Worm (Caenorhabditis elegans) whole organism, L2 larva: ENCODE measurements around the gene fbxa-81.
"Not testable (repeated sequence)": the region's sequence is repeated elsewhere in the genome, so short reads cannot be mapped to it uniquely, and the experiment has no call there.

Source experiments
- F13H6.1 ChIP-seq: sonication (generic microtip); optimal IDR thresholded peaks from 2 replicates; lab custom pipeline; 2016; ENCODE audit warnings: missing genetic modification characterization, missing compliant biosample characterization
- alr-1 ChIP-seq: fragments of 150-350 bp; optimal IDR thresholded peaks from 2 replicates; lab custom pipeline; 2014; ENCODE audit warnings: missing biosample characterization, missing genetic modification characterization
- ama-1 ChIP-seq: fragments of 150-350 bp; optimal IDR thresholded peaks from 2 replicates; lab custom pipeline; 2018; ENCODE audit warnings: inconsistent platforms
- blmp-1 ChIP-seq: sonication (generic microtip); optimal IDR thresholded peaks from 2 replicates; lab custom pipeline; 2017; ENCODE audit warnings: missing genetic modification characterization, mild to moderate bottlenecking, missing compliant biosample characterization, antibody characterized with exemption, moderate library complexity; ENCODE audit not compliant: insufficient read depth
- ceh-16 ChIP-seq: fragments of 150-350 bp; optimal IDR thresholded peaks from 2 replicates; lab custom pipeline; 2014; ENCODE audit warnings: missing biosample characterization, missing genetic modification characterization
- ceh-82 ChIP-seq: fragments of 150-350 bp; optimal IDR thresholded peaks from 2 replicates; lab custom pipeline; 2014; ENCODE audit warnings: missing biosample characterization, missing genetic modification characterization
- crh-2 ChIP-seq: sonication (generic microtip); optimal IDR thresholded peaks from 2 replicates; lab custom pipeline; 2017; ENCODE audit warnings: missing biosample characterization, missing genetic modification characterization
- elt-1 ChIP-seq: fragments of 150-350 bp; optimal IDR thresholded peaks from 2 replicates; lab custom pipeline; 2014; ENCODE audit warnings: missing biosample characterization, missing genetic modification characterization
- fos-1 ChIP-seq: fragments of 150-350 bp; optimal IDR thresholded peaks from 2 replicates; lab custom pipeline; 2014; ENCODE audit warnings: missing biosample characterization, missing genetic modification characterization
- mab-5 ChIP-seq: fragments of 150-350 bp; optimal IDR thresholded peaks from 2 replicates; lab custom pipeline; 2014; ENCODE audit warnings: missing biosample characterization, missing genetic modification characterization
- mbf-1 ChIP-seq: sonication (generic microtip); optimal IDR thresholded peaks from 2 replicates; lab custom pipeline; 2017; ENCODE audit warnings: missing biosample characterization, missing genetic modification characterization
- mdl-1 ChIP-seq, 2 experiments: fragments of 150-350 bp in 1 of 2; sonication (generic microtip) in 1 of 2; optimal IDR thresholded peaks; 2 replicates each; lab custom pipeline; 2017; ENCODE audit warnings: missing biosample characterization in 2 of 2, missing genetic modification characterization in 2 of 2
- nhr-12 ChIP-seq: fragments of 150-350 bp; optimal IDR thresholded peaks from 2 replicates; lab custom pipeline; 2014; ENCODE audit warnings: missing biosample characterization, missing genetic modification characterization
- nhr-129 ChIP-seq: fragments of 150-350 bp; optimal IDR thresholded peaks from 2 replicates; lab custom pipeline; 2014; ENCODE audit warnings: missing biosample characterization, missing genetic modification characterization
- nhr-21 ChIP-seq: fragments of 150-350 bp; optimal IDR thresholded peaks from 2 replicates; lab custom pipeline; 2014; ENCODE audit warnings: missing biosample characterization, missing genetic modification characterization
- nhr-23 ChIP-seq: fragments of 150-350 bp; optimal IDR thresholded peaks from 2 replicates; lab custom pipeline; 2014; ENCODE audit warnings: missing biosample characterization, missing genetic modification reagents, missing genetic modification characterization
- nhr-237 ChIP-seq: fragments of 150-350 bp; optimal IDR thresholded peaks from 2 replicates; lab custom pipeline; 2014; ENCODE audit warnings: missing biosample characterization, missing genetic modification characterization
- nhr-25 ChIP-seq: fragments of 150-350 bp; sonication (generic microtip); optimal IDR thresholded peaks from 3 replicates; lab custom pipeline; 2014; ENCODE audit warnings: missing biosample characterization, missing genetic modification characterization
- nhr-6 ChIP-seq: fragments of 150-350 bp; optimal IDR thresholded peaks from 2 replicates; lab custom pipeline; 2014; ENCODE audit warnings: missing biosample characterization, missing genetic modification characterization
- peb-1 ChIP-seq: fragments of 150-350 bp; optimal IDR thresholded peaks from 2 replicates; lab custom pipeline; 2014; ENCODE audit warnings: missing biosample characterization, missing genetic modification characterization
- sem-4 ChIP-seq: fragments of 150-350 bp; optimal IDR thresholded peaks from 2 replicates; lab custom pipeline; 2014; ENCODE audit warnings: missing biosample characterization, missing genetic modification reagents, missing genetic modification characterization
- skn-1 ChIP-seq: sonication (generic microtip); optimal IDR thresholded peaks from 2 replicates; lab custom pipeline; 2017; ENCODE audit warnings: missing biosample characterization, missing genetic modification characterization
- sma-3 ChIP-seq: sonication (generic microtip); optimal IDR thresholded peaks from 2 replicates; lab custom pipeline; 2016; ENCODE audit warnings: missing genetic modification reagents, missing genetic modification characterization, missing compliant biosample characterization
- sma-9 ChIP-seq, 2 experiments: fragments of 150-350 bp in 1 of 2; sonication (generic microtip) in 1 of 2; optimal IDR thresholded peaks; 2 replicates each; lab custom pipeline; 2014 to 2016; ENCODE audit warnings: missing genetic modification characterization in 2 of 2, mild to moderate bottlenecking in 1 of 2, missing biosample characterization in 1 of 2, missing compliant biosample characterization in 1 of 2, missing genetic modification reagents in 1 of 2, moderate library complexity in 1 of 2
- snpc-4 ChIP-seq: fragments of 150-350 bp; optimal IDR thresholded peaks from 2 replicates; lab custom pipeline; 2014; ENCODE audit warnings: missing biosample characterization, missing genetic modification characterization
- unc-39 ChIP-seq: fragments of 150-350 bp; optimal IDR thresholded peaks from 2 replicates; lab custom pipeline; 2014; ENCODE audit warnings: missing biosample characterization, missing genetic modification characterization
- unc-55 ChIP-seq: fragments of 150-350 bp; sonication (generic microtip); optimal IDR thresholded peaks from 3 replicates; lab custom pipeline; 2014; ENCODE audit warnings: missing biosample characterization, missing genetic modification reagents, missing genetic modification characterization
- zag-1 ChIP-seq: fragments of 150-350 bp; optimal IDR thresholded peaks from 2 replicates; lab custom pipeline; 2014; ENCODE audit warnings: missing biosample characterization, missing genetic modification characterization
- ztf-1 ChIP-seq: fragments of 200-800 bp; sonication (Bioruptor generic); conservative IDR thresholded peaks from 2 replicates; pipeline ENCODE4 v1.3.6; 2022; ENCODE audit warnings: missing genetic modification characterization, missing compliant biosample characterization
- ztf-11 ChIP-seq: sonication (generic microtip); optimal IDR thresholded peaks from 2 replicates; lab custom pipeline; 2017; ENCODE audit warnings: missing biosample characterization, missing genetic modification characterization
- ztf-4 ChIP-seq: fragments of 150-350 bp; optimal IDR thresholded peaks from 2 replicates; lab custom pipeline; 2014; ENCODE audit warnings: missing biosample characterization, missing genetic modification characterization

Gene fbxa-81

ce11 chrX:14525081-14525324 lies 16.9 kb downstream of the fbxa-81 start, which contains the start of gene nspc-17:
Gene nspc-17 (minus strand): TSS chrX:14525181.
- TF ChIP-seq blmp-1 (tag; lab: Kevin White, UChicago); nhr-129; snpc-4 (tag; lab: Kevin White, UChicago): not testable (repeated sequence)

- TF ChIP-seq elt-1 (tag; lab: Kevin White, UChicago), result no peak
- TF ChIP-seq mdl-1 (tag; optimal IDR thresholded peaks at IDR 0.05; lab: Kevin White, UChicago), result no peak
- TF ChIP-seq nhr-12 (tag; lab: Kevin White, UChicago), result no peak
- no peak for TF ChIP-seq sma-9 (GFP tag; optimal IDR thresholded peaks at IDR 0.05; lab: Kevin White, UChicago)
- TF ChIP-seq sma-9 (tag; optimal IDR thresholded peaks at IDR 0.05; lab: Kevin White, UChicago), result no peak
- no peak for TF ChIP-seq F13H6.1
- TF ChIP-seq nhr-237 (tag; lab: Kevin White, UChicago), result no peak
- TF ChIP-seq snpc-4 (tag; lab: Kevin White, UChicago), result no peak
- no peak for TF ChIP-seq crh-2 (tag; lab: Kevin White, UChicago)
- TF ChIP-seq, all 48 proteins: peak for 0
These were observed 18.6 kb downstream of the fbxa-81 start, which contains the start of gene nspc-16 for ce11 chrX:14523275-14523674. Gene nspc-16 (plus strand): TSS chrX:14523575.

DNA sequence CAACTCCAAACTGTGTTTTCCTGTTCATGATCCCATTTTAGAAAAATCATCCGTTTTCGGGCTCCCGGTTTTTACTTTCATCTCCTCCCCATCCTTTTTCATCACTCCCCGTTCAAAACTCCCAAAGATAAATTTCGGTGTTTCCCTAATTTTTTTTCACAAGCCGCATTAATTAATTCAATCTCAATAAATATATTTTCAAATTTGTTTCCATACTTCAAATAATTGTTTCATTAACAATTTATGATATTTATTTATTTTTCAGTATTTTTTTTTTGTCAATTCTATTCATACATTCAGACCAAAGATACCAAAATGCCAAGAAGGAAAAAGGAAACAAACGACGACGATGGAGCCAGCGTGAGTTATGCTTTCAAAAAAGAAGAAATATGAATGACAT lies 21.4 kb downstream of the fbxa-81 start, which contains the start of gene D1025.1:
Gene D1025.1, plus strand, starts transcription at position 301 of the 400 bp plus-strand sequence.
- TF ChIP-seq mbf-1 (tag; lab: Kevin White, UChicago) (no peak), ztf-1 (GFP tag; lab: Robert Waterston, UW) (no peak), ztf-4 (tag; lab: Kevin White, UChicago) (no peak), nhr-237 (tag; lab: Kevin White, UChicago) (no peak), sem-4 (tag; lab: Kevin White, UChicago) (no peak), nhr-25 (tag; lab: Kevin White, UChicago) (no peak), mdl-1 (tag; optimal IDR thresholded peaks at IDR 0.05; lab: Kevin White, UChicago) (no peak), mab-5 (tag; lab: Kevin White, UChicago) (no peak), nhr-129 (no peak), unc-55 (GFP tag; lab: Kevin White, UChicago) (no peak), sma-9 (GFP tag; optimal IDR thresholded peaks at IDR 0.05; lab: Kevin White, UChicago) (no peak), sma-9 (tag; optimal IDR thresholded peaks at IDR 0.05; lab: Kevin White, UChicago) (no peak), ceh-16 (tag; lab: Kevin White, UChicago) (no peak), crh-2 (tag; lab: Kevin White, UChicago) (no peak)
- TF ChIP-seq, all 48 proteins: peak for 0

DNA sequence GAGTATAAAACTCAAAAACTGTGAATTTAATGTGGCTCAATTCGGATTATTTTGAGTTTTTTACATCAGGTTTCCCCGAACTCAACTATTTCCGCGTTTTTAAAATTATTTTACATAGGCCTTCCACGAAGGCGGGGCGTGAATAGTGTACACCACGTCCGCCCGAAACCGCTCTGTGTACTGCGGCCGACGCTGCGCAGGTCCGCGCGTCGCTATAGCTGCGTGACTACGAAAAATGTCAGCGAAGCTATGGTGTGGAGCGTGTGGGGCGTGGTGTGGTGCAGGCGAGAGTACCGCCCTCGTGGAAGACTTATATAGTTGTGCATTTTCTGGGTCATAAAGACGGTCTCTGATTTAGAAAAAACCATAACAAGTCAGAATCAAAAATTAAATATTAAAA lies 24.1 kb downstream of the fbxa-81 start:
- TF ChIP-seq ztf-1 (GFP tag; lab: Robert Waterston, UW), result no peak
- no peak for TF ChIP-seq nhr-6
- no peak for TF ChIP-seq unc-39 (tag; lab: Kevin White, UChicago)
- no peak for TF ChIP-seq nhr-25 (tag; lab: Kevin White, UChicago)
- peak; percentile 45 for TF ChIP-seq snpc-4 (tag; lab: Kevin White, UChicago)
- no peak for TF ChIP-seq nhr-23

DNA sequence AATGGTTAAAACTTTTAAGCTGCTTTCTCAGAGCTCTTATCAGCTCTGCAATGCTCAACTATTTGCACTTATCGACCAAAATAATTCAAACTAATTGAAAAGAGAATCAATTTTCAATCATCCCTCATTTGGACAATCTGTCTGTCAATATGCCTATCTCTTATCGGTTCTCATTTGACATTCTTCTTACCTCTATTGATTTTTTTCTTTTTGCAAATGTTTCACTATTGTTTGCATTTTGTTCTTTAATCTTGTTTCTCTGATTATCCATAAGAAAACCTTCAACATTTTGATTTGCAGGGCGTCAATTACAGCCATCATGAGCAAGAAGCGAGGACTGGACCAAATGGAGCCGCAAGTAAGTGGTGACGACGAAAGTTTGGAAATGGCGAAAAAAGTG lies 25.3 kb downstream of the fbxa-81 start, which contains the start of gene D1025.10:
Gene D1025.10, plus strand, starts transcription at position 301 of the 400 bp plus-strand sequence.
- no peak for TF ChIP-seq ztf-1 (GFP tag; lab: Robert Waterston, UW)
- TF ChIP-seq nhr-6, result no peak
- no peak for TF ChIP-seq ceh-82 (tag; lab: Kevin White, UChicago)
- TF ChIP-seq alr-1 (tag; lab: Kevin White, UChicago), result no peak
- no peak for TF ChIP-seq nhr-12 (tag; lab: Kevin White, UChicago)
- TF ChIP-seq ama-1, result no peak
- no peak for TF ChIP-seq ztf-4 (tag; lab: Kevin White, UChicago)
- no peak for TF ChIP-seq peb-1
- TF ChIP-seq zag-1 (tag; lab: Kevin White, UChicago), result no peak
- TF ChIP-seq nhr-237 (tag; lab: Kevin White, UChicago), result no peak
- no peak for TF ChIP-seq nhr-25 (tag; lab: Kevin White, UChicago)
- no peak for TF ChIP-seq mbf-1 (tag; lab: Kevin White, UChicago)
- no peak for TF ChIP-seq sma-3 (GFP tag; lab: Kevin White, UChicago)
- TF ChIP-seq skn-1 (tag; lab: Kevin White, UChicago), result no peak
- no peak for TF ChIP-seq nhr-21 (tag; lab: Kevin White, UChicago)
- no peak for TF ChIP-seq mdl-1 (tag; optimal IDR thresholded peaks at IDR 0.05; lab: Kevin White, UChicago)
- no peak for TF ChIP-seq nhr-23
- TF ChIP-seq ztf-11 (tag; lab: Kevin White, UChicago), result no peak
- no peak for TF ChIP-seq snpc-4 (tag; lab: Kevin White, UChicago)

- TF ChIP-seq mbf-1 (tag; lab: Kevin White, UChicago) (no peak), ztf-1 (GFP tag; lab: Robert Waterston, UW) (no peak), sma-9 (GFP tag; optimal IDR thresholded peaks at IDR 0.05; lab: Kevin White, UChicago) (peak; percentile 37), sma-9 (tag; optimal IDR thresholded peaks at IDR 0.05; lab: Kevin White, UChicago) (no peak), crh-2 (tag; lab: Kevin White, UChicago) (peak; percentile 16), nhr-23 (no peak), alr-1 (tag; lab: Kevin White, UChicago) (no peak), fos-1 (peak; percentile 64)
These were observed 26.9 kb downstream of the fbxa-81 start, which contains the start of gene gcsh-1 for ce11 chrX:14515028-14515427. Gene gcsh-1 (minus strand): TSS chrX:14515073.
